Worm (Caenorhabditis elegans) whole organism, L2 larva: Measurements from ENCODE around the gene rpl-16.

Experiments used
- C34F6.9 ChIP-seq: fragments of 150-350 bp; optimal IDR thresholded peaks from 2 replicates; lab custom pipeline; 2014; ENCODE audit warnings: missing biosample characterization, missing genetic modification characterization
- F13H6.1 ChIP-seq: sonication (generic microtip); optimal IDR thresholded peaks from 2 replicates; lab custom pipeline; 2016; ENCODE audit warnings: missing genetic modification characterization, missing compliant biosample characterization
- R02D3.7 ChIP-seq: fragments of 150-350 bp; optimal IDR thresholded peaks from 2 replicates; lab custom pipeline; 2014; ENCODE audit warnings: missing biosample characterization, missing genetic modification characterization
- Y55F3AM.14 ChIP-seq: fragments of 200-800 bp; sonication (Bioruptor generic); optimal IDR thresholded peaks from 2 replicates; lab custom pipeline; 2018; ENCODE audit warnings: mild to moderate bottlenecking, missing genetic modification characterization, missing compliant biosample characterization
- ZK546.5 ChIP-seq: sonication (generic microtip); optimal IDR thresholded peaks from 2 replicates; lab custom pipeline; 2017; ENCODE audit warnings: missing biosample characterization, missing genetic modification characterization
- alr-1 ChIP-seq: fragments of 150-350 bp; optimal IDR thresholded peaks from 2 replicates; lab custom pipeline; 2014; ENCODE audit warnings: missing biosample characterization, missing genetic modification characterization
- aly-2 ChIP-seq: fragments of 150-350 bp; optimal IDR thresholded peaks from 2 replicates; lab custom pipeline; 2014; ENCODE audit warnings: missing biosample characterization, missing genetic modification characterization
- ama-1 ChIP-seq: fragments of 150-350 bp; optimal IDR thresholded peaks from 2 replicates; lab custom pipeline; 2018; ENCODE audit warnings: inconsistent platforms
- ceh-82 ChIP-seq: fragments of 150-350 bp; optimal IDR thresholded peaks from 2 replicates; lab custom pipeline; 2014; ENCODE audit warnings: missing biosample characterization, missing genetic modification characterization
- crh-2 ChIP-seq: sonication (generic microtip); optimal IDR thresholded peaks from 2 replicates; lab custom pipeline; 2017; ENCODE audit warnings: missing biosample characterization, missing genetic modification characterization
- dmd-4 ChIP-seq: sonication (generic microtip); optimal IDR thresholded peaks from 2 replicates; lab custom pipeline; 2017; ENCODE audit warnings: missing biosample characterization, missing genetic modification characterization
- egl-27 ChIP-seq: sonication (generic microtip); optimal IDR thresholded peaks from 3 replicates; lab custom pipeline; 2017; ENCODE audit warnings: missing biosample characterization, missing genetic modification reagents, missing genetic modification characterization
- elt-1 ChIP-seq: fragments of 150-350 bp; optimal IDR thresholded peaks from 2 replicates; lab custom pipeline; 2014; ENCODE audit warnings: missing biosample characterization, missing genetic modification characterization
- elt-3 ChIP-seq: sonication (generic microtip); optimal IDR thresholded peaks from 2 replicates; lab custom pipeline; 2017; ENCODE audit warnings: missing biosample characterization, missing genetic modification characterization
- fos-1 ChIP-seq: fragments of 150-350 bp; optimal IDR thresholded peaks from 2 replicates; lab custom pipeline; 2014; ENCODE audit warnings: missing biosample characterization, missing genetic modification characterization
- gmeb-1 ChIP-seq: fragments of 150-350 bp; optimal IDR thresholded peaks from 2 replicates; lab custom pipeline; 2014; ENCODE audit warnings: missing biosample characterization, missing genetic modification characterization
- lin-11 ChIP-seq: fragments of 150-350 bp; sonication (generic microtip); optimal IDR thresholded peaks from 2 replicates; lab custom pipeline; 2014; ENCODE audit warnings: missing biosample characterization, missing genetic modification characterization, inconsistent platforms, mixed read lengths
- lin-13 ChIP-seq: fragments of 150-350 bp; optimal IDR thresholded peaks from 2 replicates; lab custom pipeline; 2014; ENCODE audit warnings: missing biosample characterization, missing genetic modification reagents, missing genetic modification characterization
- lin-39 ChIP-seq: fragments of 150-350 bp; optimal IDR thresholded peaks from 2 replicates; lab custom pipeline; 2014; ENCODE audit warnings: missing biosample characterization, missing genetic modification reagents, missing genetic modification characterization
- lsy-2 ChIP-seq, 2 experiments: fragments of 150-350 bp in 1 of 2; sonication (generic microtip) in 1 of 2; optimal IDR thresholded peaks; 2 replicates each; lab custom pipeline; 2014 to 2017; ENCODE audit warnings: missing biosample characterization in 2 of 2, missing genetic modification characterization in 2 of 2
- mab-5 ChIP-seq: fragments of 150-350 bp; optimal IDR thresholded peaks from 2 replicates; lab custom pipeline; 2014; ENCODE audit warnings: missing biosample characterization, missing genetic modification characterization
- mbf-1 ChIP-seq: sonication (generic microtip); optimal IDR thresholded peaks from 2 replicates; lab custom pipeline; 2017; ENCODE audit warnings: missing biosample characterization, missing genetic modification characterization
- mdl-1 ChIP-seq, 2 experiments: fragments of 150-350 bp in 1 of 2; sonication (generic microtip) in 1 of 2; optimal IDR thresholded peaks; 2 replicates each; lab custom pipeline; 2017; ENCODE audit warnings: missing biosample characterization in 2 of 2, missing genetic modification characterization in 2 of 2
- nhr-10 ChIP-seq: sonication (generic microtip); optimal IDR thresholded peaks from 2 replicates; lab custom pipeline; 2017; ENCODE audit warnings: missing biosample characterization, missing genetic modification characterization
- nhr-11 ChIP-seq: fragments of 150-350 bp; optimal IDR thresholded peaks from 2 replicates; lab custom pipeline; 2014; ENCODE audit warnings: missing biosample characterization, missing genetic modification characterization
- nhr-129 ChIP-seq: fragments of 150-350 bp; optimal IDR thresholded peaks from 2 replicates; lab custom pipeline; 2014; ENCODE audit warnings: missing biosample characterization, missing genetic modification characterization
- nhr-21 ChIP-seq: fragments of 150-350 bp; optimal IDR thresholded peaks from 2 replicates; lab custom pipeline; 2014; ENCODE audit warnings: missing biosample characterization, missing genetic modification characterization
- nhr-23 ChIP-seq: fragments of 150-350 bp; optimal IDR thresholded peaks from 2 replicates; lab custom pipeline; 2014; ENCODE audit warnings: missing biosample characterization, missing genetic modification reagents, missing genetic modification characterization
- nhr-25 ChIP-seq: fragments of 150-350 bp; sonication (generic microtip); optimal IDR thresholded peaks from 3 replicates; lab custom pipeline; 2014; ENCODE audit warnings: missing biosample characterization, missing genetic modification characterization
- nhr-6 ChIP-seq: fragments of 150-350 bp; optimal IDR thresholded peaks from 2 replicates; lab custom pipeline; 2014; ENCODE audit warnings: missing biosample characterization, missing genetic modification characterization
- nhr-77 ChIP-seq: fragments of 150-350 bp; optimal IDR thresholded peaks from 2 replicates; lab custom pipeline; 2014; ENCODE audit warnings: missing biosample characterization, missing genetic modification characterization
- peb-1 ChIP-seq: fragments of 150-350 bp; optimal IDR thresholded peaks from 2 replicates; lab custom pipeline; 2014; ENCODE audit warnings: missing biosample characterization, missing genetic modification characterization
- sem-4 ChIP-seq: fragments of 150-350 bp; optimal IDR thresholded peaks from 2 replicates; lab custom pipeline; 2014; ENCODE audit warnings: missing biosample characterization, missing genetic modification reagents, missing genetic modification characterization
- skn-1 ChIP-seq: sonication (generic microtip); optimal IDR thresholded peaks from 2 replicates; lab custom pipeline; 2017; ENCODE audit warnings: missing biosample characterization, missing genetic modification characterization
- sma-3 ChIP-seq: sonication (generic microtip); optimal IDR thresholded peaks from 2 replicates; lab custom pipeline; 2016; ENCODE audit warnings: missing genetic modification reagents, missing genetic modification characterization, missing compliant biosample characterization
- sma-9 ChIP-seq, 2 experiments: fragments of 150-350 bp in 1 of 2; sonication (generic microtip) in 1 of 2; optimal IDR thresholded peaks; 2 replicates each; lab custom pipeline; 2014 to 2016; ENCODE audit warnings: missing genetic modification characterization in 2 of 2, mild to moderate bottlenecking in 1 of 2, missing biosample characterization in 1 of 2, missing compliant biosample characterization in 1 of 2, missing genetic modification reagents in 1 of 2, moderate library complexity in 1 of 2
- snpc-4 ChIP-seq: fragments of 150-350 bp; optimal IDR thresholded peaks from 2 replicates; lab custom pipeline; 2014; ENCODE audit warnings: missing biosample characterization, missing genetic modification characterization
- unc-39 ChIP-seq: fragments of 150-350 bp; optimal IDR thresholded peaks from 2 replicates; lab custom pipeline; 2014; ENCODE audit warnings: missing biosample characterization, missing genetic modification characterization
- unc-55 ChIP-seq: fragments of 150-350 bp; sonication (generic microtip); optimal IDR thresholded peaks from 3 replicates; lab custom pipeline; 2014; ENCODE audit warnings: missing biosample characterization, missing genetic modification reagents, missing genetic modification characterization
- unc-62 ChIP-seq: fragments of 150-350 bp; optimal IDR thresholded peaks from 2 replicates; lab custom pipeline; 2014; ENCODE audit warnings: missing biosample characterization, missing genetic modification reagents, missing genetic modification characterization
- zag-1 ChIP-seq: fragments of 150-350 bp; optimal IDR thresholded peaks from 2 replicates; lab custom pipeline; 2014; ENCODE audit warnings: missing biosample characterization, missing genetic modification characterization
- ztf-1 ChIP-seq: fragments of 200-800 bp; sonication (Bioruptor generic); conservative IDR thresholded peaks from 2 replicates; pipeline ENCODE4 v1.3.6; 2022; ENCODE audit warnings: missing genetic modification characterization, missing compliant biosample characterization
- ztf-4 ChIP-seq: fragments of 150-350 bp; optimal IDR thresholded peaks from 2 replicates; lab custom pipeline; 2014; ENCODE audit warnings: missing biosample characterization, missing genetic modification characterization

The rpl-16 gene

ce11 chrIII:3543071-3543470 lies 39.7 kb upstream of the rpl-16 start:
- TF ChIP-seq sem-4 (tag; lab: Kevin White, UChicago), result peak; percentile 43
- TF ChIP-seq elt-3 (tag; lab: Kevin White, UChicago), result no peak
- TF ChIP-seq sma-9 (GFP tag; optimal IDR thresholded peaks at IDR 0.05; lab: Kevin White, UChicago), result peak; percentile 1
- no peak for TF ChIP-seq sma-9 (tag; optimal IDR thresholded peaks at IDR 0.05; lab: Kevin White, UChicago)
- TF ChIP-seq R02D3.7, result no peak
- no peak for TF ChIP-seq peb-1
- no peak for TF ChIP-seq lin-39 (tag; lab: Kevin White, UChicago)
- TF ChIP-seq nhr-21 (tag; lab: Kevin White, UChicago), result no peak
- no peak for TF ChIP-seq nhr-25 (tag; lab: Kevin White, UChicago)
- no peak for TF ChIP-seq elt-1 (tag; lab: Kevin White, UChicago)
- TF ChIP-seq dmd-4 (tag; lab: Kevin White, UChicago), result no peak
- no peak for TF ChIP-seq F13H6.1 (tag; lab: Kevin White, UChicago)
- peak; percentile 47 for TF ChIP-seq zag-1 (tag; lab: Kevin White, UChicago)
- no peak for TF ChIP-seq mbf-1 (tag; lab: Kevin White, UChicago)
- TF ChIP-seq lin-11 (tag; lab: Kevin White, UChicago), result no peak
- TF ChIP-seq C34F6.9, result peak; percentile 24
- TF ChIP-seq snpc-4 (tag; lab: Kevin White, UChicago), result no peak

ce11 chrIII:3542105-3542504 lies 38.7 kb upstream of the rpl-16 start:
- TF ChIP-seq zag-1 (tag; lab: Kevin White, UChicago) (peak; percentile 85), crh-2 (tag; lab: Kevin White, UChicago) (no peak), mbf-1 (tag; lab: Kevin White, UChicago) (no peak), unc-62 (no peak), nhr-129 (tag; lab: Kevin White, UChicago) (peak; percentile 22), C34F6.9 (peak; percentile 35), nhr-23 (tag; lab: Kevin White, UChicago) (no peak), sma-3 (no peak), ceh-82 (tag; lab: Kevin White, UChicago) (no peak), mab-5 (tag; lab: Kevin White, UChicago) (no peak), ztf-4 (tag; lab: Kevin White, UChicago) (no peak), ZK546.5 (tag; lab: Kevin White, UChicago) (no peak), nhr-77 (no peak), ztf-1 (GFP tag; lab: Robert Waterston, UW) (no peak), F13H6.1 (tag; lab: Kevin White, UChicago) (peak; percentile 19), alr-1 (tag; lab: Kevin White, UChicago) (no peak), lin-39 (tag; lab: Kevin White, UChicago) (no peak), unc-55 (GFP tag; lab: Kevin White, UChicago) (peak; percentile 28), sem-4 (tag; lab: Kevin White, UChicago) (peak; percentile 1), mdl-1 (tag; optimal IDR thresholded peaks at IDR 0.05; lab: Kevin White, UChicago) (no peak), elt-3 (tag; lab: Kevin White, UChicago) (no peak), lsy-2 (tag; optimal IDR thresholded peaks at IDR 0.05; lab: Kevin White, UChicago) (peak in 1 of 2 experiments; percentile 26), nhr-6 (tag; lab: Kevin White, UChicago) (no peak), nhr-10 (no peak), Y55F3AM.14 (GFP tag; lab: Kevin White, UChicago) (no peak), lin-13 (GFP tag; lab: Kevin White, UChicago) (no peak), aly-2 (tag; lab: Kevin White, UChicago) (no peak), nhr-11 (tag; lab: Kevin White, UChicago) (no peak)

- TF ChIP-seq unc-39, result no peak
- no peak for TF ChIP-seq alr-1 (tag; lab: Kevin White, UChicago)
- TF ChIP-seq gmeb-1 (tag; lab: Kevin White, UChicago), result no peak
- no peak for TF ChIP-seq mab-5 (tag; lab: Kevin White, UChicago)
- TF ChIP-seq fos-1 (tag; lab: Kevin White, UChicago), result no peak
- TF ChIP-seq F13H6.1 (tag; lab: Kevin White, UChicago), result no peak
- no peak for TF ChIP-seq nhr-6 (tag; lab: Kevin White, UChicago)
- no peak for TF ChIP-seq skn-1 (tag; lab: Kevin White, UChicago)
- no peak for TF ChIP-seq mbf-1 (tag; lab: Kevin White, UChicago)
- TF ChIP-seq sma-3, result no peak
- TF ChIP-seq zag-1 (tag; lab: Kevin White, UChicago), result no peak
- no peak for TF ChIP-seq dmd-4 (tag; lab: Kevin White, UChicago)
- TF ChIP-seq unc-62, result no peak
- TF ChIP-seq lin-39 (tag; lab: Kevin White, UChicago), result no peak
- no peak for TF ChIP-seq aly-2 (tag; lab: Kevin White, UChicago)
- TF ChIP-seq snpc-4 (tag; lab: Kevin White, UChicago), result no peak
- no peak for TF ChIP-seq C34F6.9
- no peak for TF ChIP-seq ama-1 (lab: Kevin White, UChicago)
- no peak for TF ChIP-seq egl-27 (tag; lab: Kevin White, UChicago)
Measured at ce11 chrIII:3541539-3541938, 38.1 kb upstream of the rpl-16 start, which contains the start of gene ben-1. Gene ben-1 (minus strand): TSS chrIII:3541639.
